Worm (Caenorhabditis elegans) whole organism, young adult: ENCODE measurements around the gene arrd-24.

Source experiments
- B0019.2 ChIP-seq: fragments of 200-800 bp; sonication (Bioruptor generic); conservative IDR thresholded peaks from 2 replicates; pipeline ENCODE4 v1.3.6; 2022; ENCODE audit warnings: missing genetic modification reagents, missing genetic modification characterization, missing compliant biosample characterization
- B0035.1 ChIP-seq: sonication (generic microtip); optimal IDR thresholded peaks from 2 replicates; lab custom pipeline; 2016; ENCODE audit warnings: missing genetic modification characterization, mild to moderate bottlenecking, missing compliant biosample characterization, missing genotype, missing genetic modification reagents
- B0261.1 ChIP-seq: sonication (generic microtip); optimal IDR thresholded peaks from 2 replicates; lab custom pipeline; 2016; ENCODE audit warnings: mild to moderate bottlenecking, missing genetic modification characterization, moderate library complexity, missing compliant biosample characterization
- B0336.3 ChIP-seq: fragments of 200-800 bp; sonication (Bioruptor generic); IDR thresholded peaks from 2 replicates; pipeline ENCODE4 v1.3.6; 2022; ENCODE audit warnings: missing genetic modification characterization, missing compliant biosample characterization
- F22D6.2 ChIP-seq: sonication (generic microtip); optimal IDR thresholded peaks from 2 replicates; lab custom pipeline; 2016; ENCODE audit warnings: mild to moderate bottlenecking, missing genetic modification characterization, missing compliant biosample characterization
- F33H1.4 ChIP-seq: fragments of 200-800 bp; sonication (Bioruptor generic); IDR thresholded peaks from 2 replicates; pipeline ENCODE4 v1.3.6; 2022; ENCODE audit warnings: missing genetic modification reagents, missing genetic modification characterization, missing compliant biosample characterization
- F37B4.10 ChIP-seq: fragments of 200-800 bp; sonication (Bioruptor generic); IDR thresholded peaks from 2 replicates; pipeline ENCODE4 v1.3.6; 2022; ENCODE audit warnings: missing genetic modification characterization, missing compliant biosample characterization
- F49E8.2 ChIP-seq: sonication (generic microtip); optimal IDR thresholded peaks from 3 replicates; lab custom pipeline; 2017; ENCODE audit warnings: missing genetic modification characterization, mild to moderate bottlenecking, missing compliant biosample characterization, antibody characterized with exemption, moderate library complexity; ENCODE audit not compliant: insufficient read depth
- F52B5.7 ChIP-seq: sonication (generic microtip); optimal IDR thresholded peaks from 2 replicates; lab custom pipeline; 2016; ENCODE audit warnings: mild to moderate bottlenecking, missing genetic modification characterization, missing compliant biosample characterization
- F57C9.4 ChIP-seq: sonication (generic microtip); optimal IDR thresholded peaks from 2 replicates; lab custom pipeline; 2017; ENCODE audit warnings: mild to moderate bottlenecking, missing genetic modification characterization, missing compliant biosample characterization
- K11D2.4 ChIP-seq: fragments of 200-800 bp; sonication (Bioruptor generic); IDR thresholded peaks from 2 replicates; pipeline ENCODE4 v1.3.6; 2022; ENCODE audit warnings: missing genetic modification reagents, missing genetic modification characterization, missing compliant biosample characterization
- K12H6.12 ChIP-seq: fragments of 200-800 bp; sonication (Bioruptor generic); optimal IDR thresholded peaks from 2 replicates; lab custom pipeline; 2018; ENCODE audit warnings: mild to moderate bottlenecking, missing genetic modification characterization, missing compliant biosample characterization
- T07F8.4 ChIP-seq: sonication (generic microtip); optimal IDR thresholded peaks from 2 replicates; lab custom pipeline; 2016; ENCODE audit warnings: mild to moderate bottlenecking, missing genetic modification characterization, moderate library complexity, missing compliant biosample characterization
- Y56A3A.18 ChIP-seq: fragments of 200-800 bp; sonication (Bioruptor generic); IDR thresholded peaks from 2 replicates; pipeline ENCODE4 v1.3.6; 2022; ENCODE audit warnings: missing genetic modification reagents, missing genetic modification characterization, missing compliant biosample characterization
- atf-7 ChIP-seq: sonication (generic microtip); optimal IDR thresholded peaks from 2 replicates; lab custom pipeline; 2017; ENCODE audit warnings: mild to moderate bottlenecking, missing genetic modification characterization, missing compliant biosample characterization
- athp-1 ChIP-seq: sonication (generic microtip); optimal IDR thresholded peaks from 2 replicates; lab custom pipeline; 2017; ENCODE audit warnings: mild to moderate bottlenecking, missing genetic modification characterization, missing compliant biosample characterization
- attf-5 ChIP-seq: fragments of 200-800 bp; sonication (Bioruptor generic); optimal IDR thresholded peaks from 2 replicates; lab custom pipeline; 2018; ENCODE audit warnings: mild to moderate bottlenecking, missing genetic modification characterization, missing compliant biosample characterization
- cebp-2 ChIP-seq: fragments of 200-800 bp; sonication (Bioruptor generic); IDR thresholded peaks from 2 replicates; pipeline ENCODE4 v1.3.6; 2022; ENCODE audit warnings: missing genetic modification characterization, missing compliant biosample characterization
- chd-7 ChIP-seq: sonication (generic microtip); optimal IDR thresholded peaks from 2 replicates; lab custom pipeline; 2016; ENCODE audit warnings: mild to moderate bottlenecking, missing genetic modification characterization, moderate library complexity, missing compliant biosample characterization
- efl-1 ChIP-seq: fragments of 150-350 bp; optimal IDR thresholded peaks from 2 replicates; lab custom pipeline; 2014; ENCODE audit warnings: missing biosample characterization, missing genetic modification reagents, missing genetic modification characterization
- egrh-3 ChIP-seq: fragments of 200-800 bp; sonication (Bioruptor generic); IDR thresholded peaks from 2 replicates; pipeline ENCODE4 v1.3.6; 2022; ENCODE audit warnings: missing genetic modification reagents, missing genetic modification characterization, missing compliant biosample characterization
- ekl-4 ChIP-seq: fragments of 200-800 bp; sonication (Bioruptor generic); IDR thresholded peaks from 2 replicates; pipeline ENCODE4 v1.3.6; 2022; ENCODE audit warnings: missing genetic modification reagents, missing genetic modification characterization, missing compliant biosample characterization
- him-1 ChIP-seq: sonication (generic microtip); optimal IDR thresholded peaks from 2 replicates; lab custom pipeline; 2016; ENCODE audit warnings: missing genotype, missing genetic modification reagents, missing genetic modification characterization, missing compliant biosample characterization
- hlh-26 ChIP-seq: fragments of 200-800 bp; sonication (Bioruptor generic); conservative IDR thresholded peaks from 2 replicates; pipeline ENCODE4 v1.3.6; 2022; ENCODE audit warnings: missing genetic modification reagents, missing genetic modification characterization, missing compliant biosample characterization
- lin-54 ChIP-seq: fragments of 200-800 bp; sonication (Bioruptor generic); optimal IDR thresholded peaks from 2 replicates; lab custom pipeline; 2018; ENCODE audit warnings: mild to moderate bottlenecking, missing genetic modification characterization, missing compliant biosample characterization
- lsl-1 ChIP-seq: fragments of 200-800 bp; sonication (Bioruptor generic); optimal IDR thresholded peaks from 2 replicates; lab custom pipeline; 2018; ENCODE audit warnings: mild to moderate bottlenecking, missing genetic modification characterization, moderate library complexity, missing compliant biosample characterization
- lsy-27 ChIP-seq: sonication (generic microtip); optimal IDR thresholded peaks from 2 replicates; lab custom pipeline; 2017; ENCODE audit warnings: missing genetic modification characterization, mild to moderate bottlenecking, missing compliant biosample characterization, antibody characterized with exemption, missing genotype, borderline replicate concordance; ENCODE audit not compliant: insufficient read depth
- nfya-1 ChIP-seq: sonication (generic microtip); optimal IDR thresholded peaks from 2 replicates; lab custom pipeline; 2017; ENCODE audit warnings: antibody characterized with exemption, missing compliant biosample characterization, missing genetic modification characterization, borderline replicate concordance; ENCODE audit not compliant: insufficient read depth
- nfya-2 ChIP-seq: fragments of 200-800 bp; sonication (Bioruptor generic); IDR thresholded peaks from 2 replicates; pipeline ENCODE4 v1.3.6; 2022; ENCODE audit warnings: missing genetic modification reagents, missing genetic modification characterization, missing compliant biosample characterization
- nhr-120 ChIP-seq: fragments of 200-800 bp; sonication (Bioruptor generic); IDR thresholded peaks from 2 replicates; pipeline ENCODE4 v1.3.6; 2022; ENCODE audit warnings: missing genetic modification characterization, missing compliant biosample characterization
- nhr-80 ChIP-seq: sonication (generic microtip); optimal IDR thresholded peaks from 2 replicates; lab custom pipeline; 2016; ENCODE audit warnings: missing genetic modification characterization, missing compliant biosample characterization
- pha-4 ChIP-seq: fragments of 150-350 bp; sonication (generic microtip); optimal IDR thresholded peaks from 2 replicates; lab custom pipeline; 2014; ENCODE audit warnings: missing biosample characterization, missing genetic modification reagents, missing genetic modification characterization
- rcor-1 ChIP-seq: fragments of 200-800 bp; sonication (Bioruptor generic); IDR thresholded peaks from 2 replicates; pipeline ENCODE4 v1.3.6; 2022; ENCODE audit warnings: missing genetic modification reagents, missing genetic modification characterization, missing compliant biosample characterization
- rpc-1 ChIP-seq, 2 experiments: fragments of 150-350 bp in 1 of 2; sonication (generic microtip) in 1 of 2; optimal IDR thresholded peaks; 2 replicates each; lab custom pipeline; 2014 to 2018; ENCODE audit warnings: missing biosample characterization in 1 of 2, missing genetic modification characterization in 1 of 2, missing genetic modification reagents in 1 of 2, missing genotype in 1 of 2
- snpc-1.1 ChIP-seq: sonication (generic microtip); optimal IDR thresholded peaks from 2 replicates; lab custom pipeline; 2017; ENCODE audit warnings: missing genetic modification characterization, mild to moderate bottlenecking, missing compliant biosample characterization, antibody characterized with exemption, moderate library complexity, missing genotype, missing genetic modification reagents; ENCODE audit not compliant: insufficient read depth
- snpc-1.3 ChIP-seq: sonication (generic microtip); optimal IDR thresholded peaks from 2 replicates; lab custom pipeline; 2017; ENCODE audit warnings: missing genetic modification characterization, mild to moderate bottlenecking, missing compliant biosample characterization, antibody characterized with exemption, moderate library complexity, missing genotype, missing genetic modification reagents; ENCODE audit not compliant: insufficient read depth
- snpc-3.4 ChIP-seq: sonication (generic microtip); optimal IDR thresholded peaks from 2 replicates; lab custom pipeline; 2017; ENCODE audit warnings: missing genetic modification characterization, mild to moderate bottlenecking, missing compliant biosample characterization, antibody characterized with exemption, moderate library complexity, missing genotype, missing genetic modification reagents
- snpc-4 ChIP-seq, 5 experiments: fragments of 150-350 bp in 1 of 5; sonication (generic microtip) in 4 of 5; optimal IDR thresholded peaks; 2 replicates each; lab custom pipeline; 2014 to 2018; ENCODE audit warnings: missing genetic modification characterization in 5 of 5, missing biosample characterization in 3 of 5, antibody characterized with exemption in 2 of 5, mild to moderate bottlenecking in 2 of 5, missing compliant biosample characterization in 2 of 5, missing genotype in 2 of 5, moderate library complexity in 2 of 5, missing genetic modification reagents in 1 of 5
- ztf-22 ChIP-seq: fragments of 200-800 bp; sonication (Bioruptor generic); optimal IDR thresholded peaks from 2 replicates; lab custom pipeline; 2018; ENCODE audit warnings: mild to moderate bottlenecking, missing genetic modification characterization, moderate library complexity, missing compliant biosample characterization

arrd-24 gene

ce11 chrX:14015808-14016207 is 35.5 kb upstream of the arrd-24 start (continued):
- TF ChIP-seq F33H1.4 (GFP tag; lab: Robert Waterston, UW), result no peak
- peak; percentile 87 for TF ChIP-seq chd-7 (tag; lab: Kevin White, UChicago)
- TF ChIP-seq pha-4 (tag; lab: Kevin White, UChicago), result no peak
- peak; percentile 84 for TF ChIP-seq snpc-1.3
- TF ChIP-seq snpc-3.4, result peak; percentile 82
- TF ChIP-seq snpc-4 (GFP tag; optimal IDR thresholded peaks at IDR 0.05; lab: Kevin White, UChicago), result peak; percentile 72
- peak in 3 of 4 experiments; percentile 63 to 85 (median 76) for TF ChIP-seq snpc-4 (tag; optimal IDR thresholded peaks at IDR 0.05; lab: Kevin White, UChicago)
- peak; percentile 96 for TF ChIP-seq rpc-1 (optimal IDR thresholded peaks at IDR 0.05; lab: Kevin White, UChicago)
- TF ChIP-seq rpc-1 (tag; optimal IDR thresholded peaks at IDR 0.05; lab: Kevin White, UChicago), result peak; percentile 95
- TF ChIP-seq rcor-1 (GFP tag; lab: Robert Waterston, UW), result peak; percentile 84
- TF ChIP-seq lsy-27 (tag; lab: Kevin White, UChicago), result no peak
- TF ChIP-seq T07F8.4 (tag; lab: Kevin White, UChicago), result peak; percentile 76
- TF ChIP-seq K11D2.4 (GFP tag; lab: Robert Waterston, UW), result peak; percentile 75
- peak; percentile 41 for TF ChIP-seq nhr-80 (tag; lab: Kevin White, UChicago)
- TF ChIP-seq cebp-2 (GFP tag; lab: Robert Waterston, UW), result 0 out of 2 replicates have a peak, but pooled peaks have one; percentile 38
- TF ChIP-seq Y56A3A.18 (GFP tag; lab: Robert Waterston, UW), result 0 out of 2 replicates have a peak, but pooled peaks have one; percentile 60

DNA sequence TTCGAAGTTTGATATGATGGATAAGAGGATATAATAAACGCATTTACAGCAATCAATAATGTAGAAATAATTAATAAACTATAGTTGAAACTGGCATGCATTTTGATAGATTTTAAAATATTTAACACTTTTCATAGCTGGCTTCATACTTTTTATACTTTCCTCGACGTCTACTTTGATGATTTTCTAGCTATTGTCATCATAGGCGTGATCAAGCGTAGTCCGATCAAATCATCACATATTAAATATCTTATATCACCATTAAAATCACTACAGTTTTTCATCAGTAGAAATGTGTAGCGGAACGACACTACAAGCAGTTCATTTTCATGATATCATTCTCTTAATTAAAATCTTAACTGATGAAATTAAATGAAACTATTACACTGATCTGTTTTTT is 35.0 kb upstream of the arrd-24 start, which contains the start of gene C04C11.25:
C04C11.25 (minus strand) TSS at position 101 of the 400 bp plus-strand sequence.
- TF ChIP-seq nfya-1 (tag; lab: Kevin White, UChicago), result no peak
- no peak for TF ChIP-seq athp-1
- TF ChIP-seq atf-7 (tag; lab: Kevin White, UChicago), result no peak
- TF ChIP-seq F57C9.4 (tag; lab: Kevin White, UChicago), result no peak
- no peak for TF ChIP-seq hlh-26 (GFP tag; lab: Robert Waterston, UW)
- no peak for TF ChIP-seq nfya-2 (GFP tag; lab: Robert Waterston, UW)
- TF ChIP-seq chd-7 (tag; lab: Kevin White, UChicago), result no peak
- TF ChIP-seq lin-54 (GFP tag; lab: Kevin White, UChicago), result no peak
- no peak for TF ChIP-seq lsl-1 (GFP tag; lab: Kevin White, UChicago)
- TF ChIP-seq snpc-1.1 (tag; lab: Kevin White, UChicago), result no peak
- TF ChIP-seq pha-4 (tag; lab: Kevin White, UChicago), result no peak
- TF ChIP-seq F49E8.2 (tag; lab: Kevin White, UChicago), result no peak
- no peak for TF ChIP-seq K12H6.12 (tag; lab: Kevin White, UChicago)
- TF ChIP-seq B0336.3 (GFP tag; lab: Robert Waterston, UW), result no peak
- no peak for TF ChIP-seq attf-5
- TF ChIP-seq nhr-120, result no peak
- no peak for TF ChIP-seq K11D2.4 (GFP tag; lab: Robert Waterston, UW)
- no peak for TF ChIP-seq B0019.2 (GFP tag; lab: Robert Waterston, UW)

ce11 chrX:14012417-14012816 is 32.1 kb upstream of the arrd-24 start, which contains the start of gene tbc-19:
TSS of gene tbc-19 (minus strand) at chrX:14012517.
- TF ChIP-seq K11D2.4 (GFP tag; lab: Robert Waterston, UW), result no peak
- TF ChIP-seq egrh-3 (GFP tag; lab: Robert Waterston, UW), result no peak
- TF ChIP-seq ztf-22 (GFP tag; lab: Kevin White, UChicago), result no peak
- TF ChIP-seq F22D6.2, result no peak
- no peak for TF ChIP-seq B0261.1 (tag; lab: Kevin White, UChicago)
- no peak for TF ChIP-seq cebp-2 (GFP tag; lab: Robert Waterston, UW)
- no peak for TF ChIP-seq F49E8.2 (tag; lab: Kevin White, UChicago)
- no peak for TF ChIP-seq efl-1 (GFP tag; lab: Kevin White, UChicago)
- TF ChIP-seq him-1 (tag; lab: Kevin White, UChicago), result no peak
- TF ChIP-seq hlh-26 (GFP tag; lab: Robert Waterston, UW), result no peak
- TF ChIP-seq ekl-4 (GFP tag; lab: Robert Waterston, UW), result no peak
- no peak for TF ChIP-seq snpc-1.3
- TF ChIP-seq B0336.3 (GFP tag; lab: Robert Waterston, UW), result no peak
- TF ChIP-seq F37B4.10 (GFP tag; lab: Robert Waterston, UW), result no peak
- no peak for TF ChIP-seq B0035.1
- no peak for TF ChIP-seq F52B5.7 (tag; lab: Kevin White, UChicago)
- TF ChIP-seq snpc-1.1 (tag; lab: Kevin White, UChicago), result no peak
- TF ChIP-seq, all 124 proteins: peak for 0
